Worm (Caenorhabditis elegans): ENCODE results near the gene nhr-34.
A peak's percentile ranks its signal among the peaks of the same experiment; 100 is the strongest.

nhr-34 gene

ce11 chrIV:9615511-9615910, 60.0 kb downstream of the nhr-34 start (continued):
- TF ChIP-seq blmp-1 (tag; optimal IDR thresholded peaks at IDR 0.05) = peak; percentile 22
- TF ChIP-seq F16B12.6 (tag; optimal IDR thresholded peaks at IDR 0.05) = no peak
- TF ChIP-seq lir-3 (tag; optimal IDR thresholded peaks at IDR 0.05; ENCODE audit: poor library complexity) = no peak
- TF ChIP-seq dpl-1 (GFP tag; optimal IDR thresholded peaks at IDR 0.05) = no peak
- no peak for TF ChIP-seq fkh-8 (tag; optimal IDR thresholded peaks at IDR 0.05)
- no peak for TF ChIP-seq lin-15B (tag; optimal IDR thresholded peaks at IDR 0.05)
- peak; percentile 97 for TF ChIP-seq nhr-85 (tag)
- no peak for TF ChIP-seq Y116A8C.19 (tag; optimal IDR thresholded peaks at IDR 0.05; ENCODE audit: borderline replicate concordance)
- TF ChIP-seq C16A3.4 (tag; optimal IDR thresholded peaks at IDR 0.05) = no peak
- TF ChIP-seq elt-3 (tag; optimal IDR thresholded peaks at IDR 0.05) = no peak

ce11 chrIV:9614695-9615094, 60.8 kb downstream of the nhr-34 start, which contains the start of gene elt-1:
elt-1 (plus strand) TSS chrIV:9614995.
- TF ChIP-seq blmp-1 (tag; optimal IDR thresholded peaks at IDR 0.05) = no peak
- no peak for TF ChIP-seq mdl-1 (tag; optimal IDR thresholded peaks at IDR 0.05)
- no peak for TF ChIP-seq isw-1 (GFP tag; IDR thresholded peaks at IDR 0.05)
- TF ChIP-seq C16A3.4 (tag; optimal IDR thresholded peaks at IDR 0.05) = no peak
- no peak for TF ChIP-seq skn-1 (tag; optimal IDR thresholded peaks at IDR 0.05)
- no peak for TF ChIP-seq hlh-17 (GFP tag; optimal IDR thresholded peaks at IDR 0.05; ENCODE audit: borderline replicate concordance)
- TF ChIP-seq nhr-77 (tag; optimal IDR thresholded peaks at IDR 0.05) = no peak
- no peak for TF ChIP-seq Y116A8C.19 (tag; optimal IDR thresholded peaks at IDR 0.05; ENCODE audit: borderline replicate concordance)
- no peak for TF ChIP-seq swsn-7 (tag; optimal IDR thresholded peaks at IDR 0.05)
- no peak for TF ChIP-seq mab-9 (GFP tag; IDR thresholded peaks at IDR 0.05)
- TF ChIP-seq nhr-12 (tag; optimal IDR thresholded peaks at IDR 0.05) = no peak
- no peak for TF ChIP-seq tbx-2 (tag; optimal IDR thresholded peaks at IDR 0.05)
- TF ChIP-seq efl-3 (GFP tag; optimal IDR thresholded peaks at IDR 0.05) = no peak
- TF ChIP-seq unc-130 (tag; optimal IDR thresholded peaks at IDR 0.05) = no peak
- no peak for TF ChIP-seq fos-1 (tag; optimal IDR thresholded peaks at IDR 0.05)
- no peak for TF ChIP-seq elt-3 (tag; optimal IDR thresholded peaks at IDR 0.05)
- no peak for TF ChIP-seq ceh-8 (GFP tag; optimal IDR thresholded peaks at IDR 0.05)
- TF ChIP-seq alr-1 (tag; optimal IDR thresholded peaks at IDR 0.05; ENCODE audit: borderline replicate concordance) = no peak
